Fruit fly (Drosophila melanogaster) whole organism: ENCODE measurements around the gene Cyp4ac2.

Source experiments
- CG8478 ChIP-seq: fragments of >200 bp; optimal IDR thresholded peaks from 2 replicates; lab custom pipeline; 2018; ENCODE audit warnings: inconsistent platforms
- usp ChIP-seq: fragments of >200 bp; optimal IDR thresholded peaks from 2 replicates; lab custom pipeline; 2017; ENCODE audit warnings: missing biosample characterization, missing genetic modification characterization, mixed read lengths

dm6 chr2L:5298978-5299627 lies 32.9 kb downstream of the Cyp4ac2 start:
- peak; percentile 32 for TF ChIP-seq CG8478
- TF ChIP-seq usp (GFP tag; lab: Kevin White, UChicago) = no peak
